Fruit fly (Drosophila melanogaster): Measurements from ENCODE around the gene CecA2.
A peak's percentile ranks its signal among the peaks of the same experiment; 100 is the strongest.

The CecA2 gene

dm6 chr3R:30243262-30243815 is 31.4 kb downstream of the CecA2 start, which contains the start of gene CG9737 (continued):
- TF ChIP-seq lab (GFP tag; optimal IDR thresholded peaks at IDR 0.05) = peak; percentile 25
- no peak for TF ChIP-seq CG5245 (GFP tag; optimal IDR thresholded peaks at IDR 0.05)
- peak; percentile 13 for TF ChIP-seq grn (GFP tag; optimal IDR thresholded peaks at IDR 0.05)
- peak; percentile 98 for TF ChIP-seq chinmo (GFP tag; IDR thresholded peaks at IDR 0.05; ENCODE audit: partially characterized antibody)
- TF ChIP-seq CG18011 (GFP tag; optimal IDR thresholded peaks at IDR 0.05) = no peak
- TF ChIP-seq HLHmδ (GFP tag; optimal IDR thresholded peaks at IDR 0.05) = peak; percentile 79
- TF ChIP-seq Doc3 (GFP tag; IDR thresholded peaks at IDR 0.05; ENCODE audit: partially characterized antibody) = no peak
- TF ChIP-seq gcm (GFP tag; optimal IDR thresholded peaks at IDR 0.05) = peak; percentile 1
- TF ChIP-seq nau (GFP tag; optimal IDR thresholded peaks at IDR 0.05) = peak; percentile 19
- TF ChIP-seq repo (GFP tag; optimal IDR thresholded peaks at IDR 0.05) = no peak
- peak; percentile 99 for TF ChIP-seq pros (GFP tag; optimal IDR thresholded peaks at IDR 0.05)
- TF ChIP-seq CG7372 (GFP tag; IDR thresholded peaks at IDR 0.05) = no peak
- no peak for TF ChIP-seq danr (GFP tag; IDR thresholded peaks at IDR 0.05)
- peak; percentile 25 for TF ChIP-seq Med (GFP tag)
- peak; percentile 11 for TF ChIP-seq mirr (GFP tag; optimal IDR thresholded peaks at IDR 0.05)
- TF ChIP-seq CG1602 (GFP tag; optimal IDR thresholded peaks at IDR 0.05) = no peak
- TF ChIP-seq CG11398 (GFP tag; optimal IDR thresholded peaks at IDR 0.05) = no peak
- peak; percentile 24 to 73 for TF ChIP-seq bsh (GFP tag; optimal IDR thresholded peaks at IDR 0.05)
- TF ChIP-seq so (GFP tag; IDR thresholded peaks at IDR 0.05) = no peak
- no peak for TF ChIP-seq cato (GFP tag; optimal IDR thresholded peaks at IDR 0.05; ENCODE audit: borderline replicate concordance)
- peak; percentile 61 for TF ChIP-seq CG13894 (tag; optimal IDR thresholded peaks at IDR 0.05)
- TF ChIP-seq Deaf1 (tag; optimal IDR thresholded peaks at IDR 0.05) = peak; percentile 92
- no peak for TF ChIP-seq otp (GFP tag; IDR thresholded peaks at IDR 0.05)
- peak; percentile 46 for TF ChIP-seq CG33557 (GFP tag; optimal IDR thresholded peaks at IDR 0.05)
- TF ChIP-seq Sox100B (GFP tag; optimal IDR thresholded peaks at IDR 0.05) = no peak
- TF ChIP-seq CG11504 (tag; optimal IDR thresholded peaks at IDR 0.05) = no peak
- peak in 1 of 2 experiments; percentile 97 for TF ChIP-seq Pdp1 (GFP tag; optimal IDR thresholded peaks at IDR 0.05)
- no peak for TF ChIP-seq CG10267 (tag; optimal IDR thresholded peaks at IDR 0.05)
- TF ChIP-seq Mrtf (GFP tag; IDR thresholded peaks at IDR 0.05) = no peak
- TF ChIP-seq CG10543 (GFP tag; optimal IDR thresholded peaks at IDR 0.05) = peak; percentile 51
- TF ChIP-seq Vsx1 (GFP tag; optimal IDR thresholded peaks at IDR 0.05) = peak; percentile 2
- peak; percentile 48 for TF ChIP-seq CTCF (GFP tag; optimal IDR thresholded peaks at IDR 0.05)
- no peak for TF ChIP-seq dati (GFP tag; IDR thresholded peaks at IDR 0.05)
- TF ChIP-seq Hr78 (GFP tag; optimal IDR thresholded peaks at IDR 0.05) = peak in 1 of 2 experiments; percentile 73
- TF ChIP-seq Gug (GFP tag; IDR thresholded peaks at IDR 0.05) = no peak
- peak; percentile 7 for TF ChIP-seq HmgZ (tag; optimal IDR thresholded peaks at IDR 0.05)
- TF ChIP-seq HHEX (GFP tag; optimal IDR thresholded peaks at IDR 0.05) = peak; percentile 14
- TF ChIP-seq CG6254 (GFP tag; optimal IDR thresholded peaks at IDR 0.05) = peak; percentile 65
- peak in 1 of 2 experiments; percentile 58 for TF ChIP-seq crp (GFP tag; optimal IDR thresholded peaks at IDR 0.05)
- no peak for TF ChIP-seq CG31388 (GFP tag; optimal IDR thresholded peaks at IDR 0.05)
- TF ChIP-seq Stat92E (GFP tag; optimal IDR thresholded peaks at IDR 0.05) = no peak
- TF ChIP-seq CG15514 (GFP tag; optimal IDR thresholded peaks at IDR 0.05) = peak; percentile 5

Measured in whole organism, embryonic.